Fruit fly (Drosophila melanogaster) whole organism, embryonic: ENCODE data around the gene CG4942.

Source experiments
- Aef1 ChIP-seq: fragments of 200-800 bp; sonication (Bioruptor generic); IDR thresholded peaks from 3 replicates; pipeline ENCODE4 v1.3.6; 2022; ENCODE audit warnings: missing biosample characterization, missing genetic modification characterization
- Atf3 ChIP-seq: fragments of 200-800 bp; sonication (Bioruptor generic); optimal IDR thresholded peaks from 3 replicates; lab custom pipeline; 2016; ENCODE audit warnings: missing biosample characterization, missing genetic modification characterization
- CG10543 ChIP-seq: fragments of 200-800 bp; sonication (Bioruptor generic); optimal IDR thresholded peaks from 3 replicates; lab custom pipeline; 2017; ENCODE audit warnings: missing biosample characterization, mild to moderate bottlenecking, missing genetic modification characterization, moderate library complexity
- CG11723 ChIP-seq: fragments of 200-800 bp; sonication (Bioruptor generic); optimal IDR thresholded peaks from 2 replicates; lab custom pipeline; 2017; ENCODE audit warnings: missing biosample characterization, mild to moderate bottlenecking, missing genetic modification characterization
- CG1233 ChIP-seq: fragments of 200-800 bp; sonication (Bioruptor generic); optimal IDR thresholded peaks from 4 replicates; lab custom pipeline; 2018; ENCODE audit warnings: missing biosample characterization, mild to moderate bottlenecking, missing genetic modification characterization
- CG13775 ChIP-seq: fragments of 200-800 bp; sonication (Bioruptor generic); optimal IDR thresholded peaks from 3 replicates; lab custom pipeline; 2017; ENCODE audit warnings: missing biosample characterization, mild to moderate bottlenecking, missing genetic modification characterization
- CG15601 ChIP-seq: fragments of 200-800 bp; sonication (Bioruptor generic); optimal IDR thresholded peaks from 3 replicates; lab custom pipeline; 2019; ENCODE audit warnings: missing biosample characterization, mild to moderate bottlenecking, missing genetic modification characterization, moderate library complexity
- CG17361 ChIP-seq: fragments of 200-800 bp; sonication (Bioruptor generic); IDR thresholded peaks from 3 replicates; pipeline ENCODE4 v1.3.6; 2022; ENCODE audit warnings: missing biosample characterization, missing genetic modification characterization
- CG2678 ChIP-seq: fragments of 200-800 bp; sonication (Bioruptor generic); optimal IDR thresholded peaks from 3 replicates; lab custom pipeline; 2019; ENCODE audit warnings: missing biosample characterization, mild to moderate bottlenecking, missing genetic modification characterization, moderate library complexity
- CG2875 ChIP-seq: fragments of 200-800 bp; sonication (Bioruptor generic); optimal IDR thresholded peaks from 2 replicates; lab custom pipeline; 2017; ENCODE audit warnings: missing biosample characterization, mild to moderate bottlenecking, missing genetic modification characterization, missing genetic modification reagents
- CG30020 ChIP-seq: fragments of 200-800 bp; optimal IDR thresholded peaks from 2 replicates; lab custom pipeline; 2019; ENCODE audit warnings: missing biosample characterization, mild to moderate bottlenecking, missing genetic modification characterization, moderate library complexity
- CG30431 ChIP-seq: fragments of 200-800 bp; sonication (Bioruptor generic); optimal IDR thresholded peaks from 2 replicates; lab custom pipeline; 2017; ENCODE audit warnings: missing biosample characterization, missing genetic modification characterization
- CG3065 ChIP-seq: fragments of 200-800 bp; sonication (Bioruptor generic); optimal IDR thresholded peaks from 2 replicates; lab custom pipeline; 2016; ENCODE audit warnings: missing biosample characterization, missing genetic modification characterization
- CG32772 ChIP-seq: fragments of 200-800 bp; sonication (Bioruptor generic); IDR thresholded peaks from 2 replicates; pipeline ENCODE4 v1.3.6; 2022; ENCODE audit warnings: missing biosample characterization, missing genetic modification characterization
- CG3995 ChIP-seq: fragments of 200-800 bp; sonication (Bioruptor generic); optimal IDR thresholded peaks from 3 replicates; lab custom pipeline; 2016; ENCODE audit warnings: missing biosample characterization, missing genetic modification characterization
- CG4282 ChIP-seq: fragments of 200-800 bp; sonication (Bioruptor generic); optimal IDR thresholded peaks from 2 replicates; lab custom pipeline; 2016; ENCODE audit warnings: missing biosample characterization, missing genetic modification characterization
- CG5245 ChIP-seq: fragments of 200-800 bp; sonication (Bioruptor generic); optimal IDR thresholded peaks from 3 replicates; lab custom pipeline; 2016; ENCODE audit warnings: missing biosample characterization, missing genetic modification characterization
- CG6683 ChIP-seq: fragments of 200-800 bp; sonication (Bioruptor generic); optimal IDR thresholded peaks from 2 replicates; lab custom pipeline; 2017; ENCODE audit warnings: missing biosample characterization, mild to moderate bottlenecking, missing genetic modification characterization, missing genetic modification reagents
- CG8924 ChIP-seq: fragments of 200-800 bp; optimal IDR thresholded peaks from 3 replicates; lab custom pipeline; 2019; ENCODE audit warnings: missing biosample characterization, mild to moderate bottlenecking, missing genetic modification characterization, moderate library complexity
- Fer1 ChIP-seq: fragments of 200-800 bp; sonication (Bioruptor generic); optimal IDR thresholded peaks from 2 replicates; lab custom pipeline; 2017; ENCODE audit warnings: missing biosample characterization, mild to moderate bottlenecking, missing genetic modification characterization
- Gsc ChIP-seq: fragments of 200-800 bp; sonication (Bioruptor generic); IDR thresholded peaks from 2 replicates; pipeline ENCODE4 v1.3.6; 2022; ENCODE audit warnings: missing biosample characterization, missing genetic modification characterization
- HLH4C ChIP-seq: fragments of 200-800 bp; sonication (Bioruptor generic); IDR thresholded peaks from 3 replicates; pipeline ENCODE4 v1.3.6; 2022; ENCODE audit warnings: missing biosample characterization, missing genetic modification characterization; ENCODE audit not compliant: partially characterized antibody
- Hand ChIP-seq: fragments of 200-800 bp; sonication (Bioruptor generic); optimal IDR thresholded peaks from 2 replicates; lab custom pipeline; 2017; ENCODE audit warnings: mild to moderate bottlenecking, missing biosample characterization, missing genetic modification reagents, missing genetic modification characterization
- Hey ChIP-seq: fragments of 200-800 bp; sonication (Bioruptor generic); optimal IDR thresholded peaks from 3 replicates; lab custom pipeline; 2018; ENCODE audit warnings: missing biosample characterization, mild to moderate bottlenecking, missing genetic modification characterization
- Hmr ChIP-seq: fragments of 200-800 bp; sonication (Bioruptor generic); optimal IDR thresholded peaks from 3 replicates; lab custom pipeline; 2017; ENCODE audit warnings: mild to moderate bottlenecking, missing biosample characterization, missing genetic modification reagents, missing genetic modification characterization
- Hr3 ChIP-seq: fragments of 200-800 bp; sonication (Bioruptor generic); optimal IDR thresholded peaks from 3 replicates; lab custom pipeline; 2016; ENCODE audit warnings: missing biosample characterization, missing genetic modification characterization
- MTF-1 ChIP-seq: fragments of 200-800 bp; sonication (Bioruptor generic); optimal IDR thresholded peaks from 2 replicates; lab custom pipeline; 2018; ENCODE audit warnings: missing biosample characterization, mild to moderate bottlenecking, missing genetic modification characterization, borderline replicate concordance
- Meics ChIP-seq: fragments of 200-800 bp; sonication (Bioruptor generic); optimal IDR thresholded peaks from 2 replicates; lab custom pipeline; 2017; ENCODE audit warnings: missing biosample characterization, mild to moderate bottlenecking, missing genetic modification characterization
- Spps ChIP-seq: fragments of 200-800 bp; sonication (Bioruptor generic); optimal IDR thresholded peaks from 2 replicates; lab custom pipeline; 2018; ENCODE audit warnings: missing biosample characterization, mild to moderate bottlenecking, missing genetic modification characterization
- Stat92E ChIP-seq, 3 experiments: fragments of >200 bp in 2 of 3; fragments of 200-800 bp in 1 of 3; sonication (Bioruptor generic) in 1 of 3; optimal IDR thresholded peaks; 2 replicates each; lab custom pipeline; 2017 to 2019; ENCODE audit warnings: missing biosample characterization in 3 of 3, missing genetic modification characterization in 3 of 3, mild to moderate bottlenecking in 1 of 3, moderate library complexity in 1 of 3
- bigmax ChIP-seq: fragments of 200-800 bp; sonication (Bioruptor generic); optimal IDR thresholded peaks from 2 replicates; lab custom pipeline; 2018; ENCODE audit warnings: missing biosample characterization, mild to moderate bottlenecking, missing genetic modification characterization
- btn ChIP-seq: fragments of 200-800 bp; sonication (Bioruptor generic); optimal IDR thresholded peaks from 2 replicates; lab custom pipeline; 2016; ENCODE audit warnings: missing biosample characterization, missing genetic modification characterization
- dmrt99B ChIP-seq: fragments of 200-800 bp; sonication (Bioruptor generic); optimal IDR thresholded peaks from 2 replicates; lab custom pipeline; 2018; ENCODE audit warnings: missing biosample characterization, mild to moderate bottlenecking, missing genetic modification characterization, moderate library complexity
- gro ChIP-seq: fragments of 200-800 bp; sonication (Bioruptor generic); optimal IDR thresholded peaks from 2 replicates; lab custom pipeline; 2016; ENCODE audit warnings: missing biosample characterization, missing genetic modification characterization
- inv ChIP-seq: fragments of 200-800 bp; sonication (Bioruptor generic); IDR thresholded peaks from 2 replicates; pipeline ENCODE4 v1.3.6; 2022; ENCODE audit warnings: missing biosample characterization, missing genetic modification characterization; ENCODE audit not compliant: partially characterized antibody
- nerfin-2 ChIP-seq: fragments of 200-800 bp; sonication (Bioruptor generic); IDR thresholded peaks from 2 replicates; pipeline ENCODE4 v1.3.6; 2022; ENCODE audit warnings: missing biosample characterization, missing genetic modification characterization; ENCODE audit not compliant: partially characterized antibody
- oc ChIP-seq: fragments of 200-800 bp; sonication (Bioruptor generic); optimal IDR thresholded peaks from 2 replicates; lab custom pipeline; 2018; ENCODE audit warnings: missing biosample characterization, mild to moderate bottlenecking, missing genetic modification characterization, moderate library complexity
- odd ChIP-seq: fragments of 200-800 bp; sonication (Bioruptor generic); optimal IDR thresholded peaks from 2 replicates; lab custom pipeline; 2017; ENCODE audit warnings: missing biosample characterization, mild to moderate bottlenecking, missing genetic modification characterization
- peb ChIP-seq: fragments of 200-800 bp; sonication (Bioruptor generic); IDR thresholded peaks from 2 replicates; pipeline ENCODE4 v1.3.6; 2022; ENCODE audit warnings: missing biosample characterization, missing genetic modification characterization
- repo ChIP-seq: fragments of 200-800 bp; sonication (Bioruptor generic); optimal IDR thresholded peaks from 2 replicates; lab custom pipeline; 2016; ENCODE audit warnings: missing biosample characterization, missing genetic modification characterization
- salm ChIP-seq: fragments of 200-800 bp; sonication (Bioruptor generic); optimal IDR thresholded peaks from 2 replicates; lab custom pipeline; 2018; ENCODE audit warnings: missing biosample characterization, mild to moderate bottlenecking, missing genetic modification characterization
- schlank ChIP-seq: fragments of 200-800 bp; sonication (Bioruptor generic); optimal IDR thresholded peaks from 2 replicates; lab custom pipeline; 2018; ENCODE audit warnings: missing biosample characterization, mild to moderate bottlenecking, missing genetic modification characterization
- sim ChIP-seq: fragments of 200-800 bp; sonication (Bioruptor generic); IDR thresholded peaks from 2 replicates; pipeline ENCODE4 v1.3.6; 2022; ENCODE audit warnings: missing biosample characterization, missing genetic modification characterization
- slp2 ChIP-seq: fragments of 200-800 bp; sonication (Bioruptor generic); optimal IDR thresholded peaks from 2 replicates; lab custom pipeline; 2016; ENCODE audit warnings: missing biosample characterization, missing genetic modification characterization
- sna ChIP-seq: fragments of 200-800 bp; sonication (Bioruptor generic); IDR thresholded peaks from 2 replicates; pipeline ENCODE4 v1.3.6; 2022; ENCODE audit warnings: missing biosample characterization, missing genetic modification characterization; ENCODE audit not compliant: partially characterized antibody
- so ChIP-seq: fragments of 200-800 bp; sonication (Bioruptor generic); IDR thresholded peaks from 3 replicates; pipeline ENCODE4 v1.3.6; 2022; ENCODE audit warnings: missing biosample characterization, missing genetic modification characterization
- ssp ChIP-seq: fragments of 200-800 bp; sonication (Bioruptor generic); IDR thresholded peaks from 2 replicates; pipeline ENCODE4 v1.3.6; 2022; ENCODE audit warnings: missing biosample characterization, missing genetic modification characterization
- stc ChIP-seq: fragments of 200-800 bp; sonication (Bioruptor generic); IDR thresholded peaks from 2 replicates; pipeline ENCODE4 v1.3.6; 2022; ENCODE audit warnings: missing biosample characterization, missing genetic modification characterization
- toy ChIP-seq: fragments of 200-800 bp; sonication (Bioruptor generic); IDR thresholded peaks from 2 replicates; pipeline ENCODE4 v1.3.6; 2022; ENCODE audit warnings: missing biosample characterization, missing genetic modification characterization

CG4942 gene

dm6 chr3L:9033999-9034626 is 38.8 kb upstream of the CG4942 start (continued):
- TF ChIP-seq CG17361 (GFP tag; lab: Robert Waterston, UW) (peak; percentile 33; the same call in 2 of the 3 replicates), CG6683 (no peak), CG5245 (peak; percentile 70), CG3065 (GFP tag; lab: Kevin White, UChicago) (no peak), so (GFP tag; lab: Robert Waterston, UW) (peak; percentile 76), oc (no peak), CG13775 (peak; percentile 33), CG11723 (GFP tag; lab: Kevin White, UChicago) (no peak), Hey (tag; lab: Kevin White, UChicago) (no peak), HLH4C (GFP tag; lab: Robert Waterston, UW) (no peak), nerfin-2 (GFP tag; lab: Robert Waterston, UW) (no peak), Meics (GFP tag; lab: Kevin White, UChicago) (peak; percentile 19), schlank (tag; lab: Kevin White, UChicago) (no peak), slp2 (GFP tag; lab: Kevin White, UChicago) (no peak), Hand (GFP tag; lab: Kevin White, UChicago) (no peak), CG32772 (peak; percentile 74), CG4282 (no peak), inv (GFP tag; lab: Robert Waterston, UW) (no peak), CG15601 (tag; lab: Kevin White, UChicago) (peak; percentile 40), salm (tag; lab: Kevin White, UChicago) (no peak), ssp (peak; percentile 63), peb (peak; percentile 63; the same call in 1 of the 2 replicates), sim (GFP tag; lab: Robert Waterston, UW) (peak; percentile 63; the same call in 1 of the 2 replicates), CG30431 (GFP tag; lab: Kevin White, UChicago) (peak; percentile 13), stc (GFP tag; lab: Robert Waterston, UW) (peak; percentile 67; the same call in 1 of the 2 replicates), Aef1 (GFP tag; lab: Robert Waterston, UW) (peak; percentile 48; the same call in 2 of the 3 replicates), btn (peak; percentile 76), Stat92E (GFP tag; optimal IDR thresholded peaks at IDR 0.05; lab: Kevin White, UChicago) (no peak), CG3995 (GFP tag; lab: Kevin White, UChicago) (no peak), CG2875 (no peak), dmrt99B (tag; lab: Kevin White, UChicago) (peak; percentile 81), bigmax (GFP tag; lab: Kevin White, UChicago) (no peak), Spps (peak; percentile 85), CG30020 (no peak), Gsc (GFP tag; lab: Robert Waterston, UW) (peak; percentile 49; the same call in 1 of the 2 replicates), repo (GFP tag; lab: Kevin White, UChicago) (no peak), MTF-1 (GFP tag; lab: Kevin White, UChicago) (peak; percentile 54), CG10543 (GFP tag; lab: Kevin White, UChicago) (no peak), Fer1 (no peak), toy (no peak), gro (no peak), odd (GFP tag; lab: Kevin White, UChicago) (no peak), Atf3 (GFP tag; lab: Kevin White, UChicago) (peak; percentile 28), CG8924 (tag; lab: Kevin White, UChicago) (peak; percentile 45), Hmr (GFP tag; lab: Kevin White, UChicago) (no peak), sna (GFP tag; lab: Robert Waterston, UW) (no peak), Hr3 (GFP tag; lab: Kevin White, UChicago) (peak; percentile 46), CG1233 (GFP tag; lab: Kevin White, UChicago) (peak; percentile 35), CG2678 (peak; percentile 71)
